Worm (Caenorhabditis elegans) whole organism, mixed stage, embryonic: ENCODE data around the gene B0478.3.

ENCODE experiments used
- M03D4.4 ChIP-seq: sonication (generic microtip); optimal IDR thresholded peaks from 2 replicates; lab custom pipeline; 2017; ENCODE audit warnings: mild to moderate bottlenecking, missing genetic modification characterization, missing compliant biosample characterization
- bed-3 ChIP-seq: fragments of 200-800 bp; sonication (Bioruptor generic); optimal IDR thresholded peaks from 3 replicates; lab custom pipeline; 2018; ENCODE audit warnings: mild to moderate bottlenecking, missing genetic modification characterization, moderate library complexity, missing compliant biosample characterization
- blmp-1 ChIP-seq: fragments of 150-350 bp; optimal IDR thresholded peaks from 2 replicates; lab custom pipeline; 2014; ENCODE audit warnings: missing biosample characterization, missing genetic modification characterization
- ceh-39 ChIP-seq: fragments of 150-350 bp; optimal IDR thresholded peaks from 2 replicates; lab custom pipeline; 2014; ENCODE audit warnings: missing biosample characterization, missing genetic modification characterization
- ceh-43 ChIP-seq: fragments of 200-800 bp; sonication (Bioruptor generic); optimal IDR thresholded peaks from 2 replicates; lab custom pipeline; 2018; ENCODE audit warnings: mild to moderate bottlenecking, missing genetic modification characterization, moderate library complexity, missing compliant biosample characterization
- ceh-83 ChIP-seq: fragments of 200-800 bp; sonication (Bioruptor generic); optimal IDR thresholded peaks from 2 replicates; lab custom pipeline; 2018; ENCODE audit warnings: mild to moderate bottlenecking, missing genetic modification characterization, missing compliant biosample characterization
- ces-1 ChIP-seq: fragments of 150-350 bp; optimal IDR thresholded peaks from 2 replicates; lab custom pipeline; 2014; ENCODE audit warnings: missing biosample characterization, missing genetic modification reagents, missing genetic modification characterization
- cnd-1 ChIP-seq: fragments of 200-800 bp; sonication (Bioruptor generic); optimal IDR thresholded peaks from 2 replicates; lab custom pipeline; 2018; ENCODE audit warnings: mild to moderate bottlenecking, missing genetic modification characterization, missing compliant biosample characterization
- drap-1 ChIP-seq: fragments of 200-800 bp; sonication (Bioruptor generic); optimal IDR thresholded peaks from 3 replicates; lab custom pipeline; 2018; ENCODE audit warnings: mild to moderate bottlenecking, missing genetic modification characterization, missing compliant biosample characterization
- elt-1 ChIP-seq: sonication (generic microtip); optimal IDR thresholded peaks from 2 replicates; lab custom pipeline; 2017; ENCODE audit warnings: missing genetic modification characterization, mild to moderate bottlenecking, missing compliant biosample characterization, antibody characterized with exemption, moderate library complexity, borderline replicate concordance; ENCODE audit not compliant: insufficient read depth
- elt-3 ChIP-seq: fragments of 150-350 bp; optimal IDR thresholded peaks from 2 replicates; lab custom pipeline; 2014; ENCODE audit warnings: missing biosample characterization, missing genetic modification characterization
- ham-2 ChIP-seq: fragments of 200-800 bp; sonication (Bioruptor generic); optimal IDR thresholded peaks from 2 replicates; lab custom pipeline; 2018; ENCODE audit warnings: mild to moderate bottlenecking, missing genetic modification characterization, missing compliant biosample characterization
- hlh-1 ChIP-seq: fragments of 150-350 bp; optimal IDR thresholded peaks from 2 replicates; lab custom pipeline; 2014; ENCODE audit warnings: missing biosample characterization, missing genetic modification reagents, missing genetic modification characterization
- lin-13 ChIP-seq: fragments of 150-350 bp; optimal IDR thresholded peaks from 2 replicates; lab custom pipeline; 2014; ENCODE audit warnings: missing biosample characterization, missing genetic modification characterization
- lin-32 ChIP-seq: fragments of 200-800 bp; sonication (Bioruptor generic); optimal IDR thresholded peaks from 2 replicates; lab custom pipeline; 2018; ENCODE audit warnings: mild to moderate bottlenecking, missing genetic modification characterization, missing compliant biosample characterization
- lsy-2 ChIP-seq: fragments of 150-350 bp; optimal IDR thresholded peaks from 2 replicates; lab custom pipeline; 2014; ENCODE audit warnings: missing biosample characterization, missing genetic modification characterization
- mab-5 ChIP-seq: fragments of 150-350 bp; optimal IDR thresholded peaks from 2 replicates; lab custom pipeline; 2014; ENCODE audit warnings: missing biosample characterization, missing genetic modification characterization
- mep-1 ChIP-seq: fragments of 150-350 bp; optimal IDR thresholded peaks from 2 replicates; lab custom pipeline; 2017; ENCODE audit warnings: missing biosample characterization, missing genetic modification reagents, missing genetic modification characterization, inconsistent platforms
- mls-2 ChIP-seq: sonication (generic microtip); optimal IDR thresholded peaks from 2 replicates; lab custom pipeline; 2016; ENCODE audit warnings: mild to moderate bottlenecking, missing genetic modification characterization, moderate library complexity, missing compliant biosample characterization
- nhr-12 ChIP-seq: fragments of 150-350 bp; optimal IDR thresholded peaks from 2 replicates; lab custom pipeline; 2014; ENCODE audit warnings: missing biosample characterization, missing genetic modification characterization
- nhr-2 ChIP-seq: fragments of 150-350 bp; optimal IDR thresholded peaks from 2 replicates; lab custom pipeline; 2014; ENCODE audit warnings: missing biosample characterization, missing genetic modification characterization
- nhr-237 ChIP-seq: fragments of 150-350 bp; optimal IDR thresholded peaks from 2 replicates; lab custom pipeline; 2014; ENCODE audit warnings: missing biosample characterization, missing genetic modification characterization
- nhr-76 ChIP-seq: sonication (generic microtip); optimal IDR thresholded peaks from 2 replicates; lab custom pipeline; 2017; ENCODE audit warnings: missing biosample characterization, missing genetic modification characterization
- snpc-4 ChIP-seq: fragments of 150-350 bp; optimal IDR thresholded peaks from 2 replicates; lab custom pipeline; 2014; ENCODE audit warnings: missing biosample characterization, missing genetic modification characterization
- tbx-8 ChIP-seq: fragments of 200-800 bp; sonication (Bioruptor generic); optimal IDR thresholded peaks from 2 replicates; lab custom pipeline; 2018; ENCODE audit warnings: mild to moderate bottlenecking, missing genetic modification characterization, moderate library complexity, missing compliant biosample characterization
- unc-62 ChIP-seq: fragments of 150-350 bp; optimal IDR thresholded peaks from 2 replicates; lab custom pipeline; 2014; ENCODE audit warnings: missing biosample characterization, missing genetic modification reagents, missing genetic modification characterization
- zip-8 ChIP-seq: fragments of 150-350 bp; optimal IDR thresholded peaks from 2 replicates; lab custom pipeline; 2014; ENCODE audit warnings: missing biosample characterization, missing genetic modification characterization
- ztf-11 ChIP-seq: fragments of 150-350 bp; optimal IDR thresholded peaks from 2 replicates; lab custom pipeline; 2014; ENCODE audit warnings: missing biosample characterization, missing genetic modification characterization

B0478.3 gene

ce11 chrIV:6974162-6974938 lies 9.9 kb upstream of the B0478.3 start:
- TF ChIP-seq nhr-12 (tag; lab: Kevin White, UChicago) (no peak), ceh-43 (GFP tag; lab: Kevin White, UChicago) (no peak), blmp-1 (no peak), lin-32 (GFP tag; lab: Kevin White, UChicago) (no peak), zip-8 (no peak), cnd-1 (tag; lab: Kevin White, UChicago) (no peak), mab-5 (tag; lab: Kevin White, UChicago) (no peak), nhr-237 (no peak), lsy-2 (no peak), drap-1 (GFP tag; lab: Kevin White, UChicago) (no peak), mep-1 (tag; lab: Kevin White, UChicago) (no peak)

- no peak for TF ChIP-seq ham-2 (GFP tag; lab: Kevin White, UChicago)
- no peak for TF ChIP-seq hlh-1
- TF ChIP-seq ceh-83 (GFP tag; lab: Kevin White, UChicago): no peak
- TF ChIP-seq nhr-12 (tag; lab: Kevin White, UChicago): no peak
- TF ChIP-seq mls-2 (tag; lab: Kevin White, UChicago): no peak
- no peak for TF ChIP-seq bed-3 (GFP tag; lab: Kevin White, UChicago)
- TF ChIP-seq lin-13 (tag; lab: Kevin White, UChicago): no peak
- no peak for TF ChIP-seq nhr-237
- TF ChIP-seq mep-1 (tag; lab: Kevin White, UChicago): no peak
- no peak for TF ChIP-seq elt-3
- TF ChIP-seq ceh-39 (tag; lab: Kevin White, UChicago): no peak
- no peak for TF ChIP-seq tbx-8 (GFP tag; lab: Kevin White, UChicago)
- no peak for TF ChIP-seq nhr-76 (tag; lab: Kevin White, UChicago)
- TF ChIP-seq nhr-2 (tag; lab: Kevin White, UChicago): no peak
- no peak for TF ChIP-seq elt-1 (tag; lab: Kevin White, UChicago)
- no peak for TF ChIP-seq snpc-4 (tag; lab: Kevin White, UChicago)
- no peak for TF ChIP-seq ztf-11 (tag; lab: Kevin White, UChicago)
These were observed 8.0 kb upstream of the B0478.3 start, which contains the start of gene nhr-249 for ce11 chrIV:6972427-6972826. Gene nhr-249 (minus strand): TSS chrIV:6972527.

- no peak for TF ChIP-seq lin-32 (GFP tag; lab: Kevin White, UChicago)
- TF ChIP-seq lin-13 (tag; lab: Kevin White, UChicago): no peak
- no peak for TF ChIP-seq nhr-76 (tag; lab: Kevin White, UChicago)
- no peak for TF ChIP-seq mls-2 (tag; lab: Kevin White, UChicago)
- no peak for TF ChIP-seq drap-1 (GFP tag; lab: Kevin White, UChicago)
- TF ChIP-seq ceh-43 (GFP tag; lab: Kevin White, UChicago): no peak
- no peak for TF ChIP-seq blmp-1
- no peak for TF ChIP-seq mab-5 (tag; lab: Kevin White, UChicago)
- TF ChIP-seq snpc-4 (tag; lab: Kevin White, UChicago): no peak
- no peak for TF ChIP-seq M03D4.4 (tag; lab: Kevin White, UChicago)
- TF ChIP-seq unc-62 (GFP tag; lab: Kevin White, UChicago): no peak
- TF ChIP-seq zip-8: no peak
- TF ChIP-seq, all 35 proteins: peak for 0
These were observed 6.8 kb upstream of the B0478.3 start, which contains the start of gene ZK381.62 for ce11 chrIV:6971213-6971612. Gene ZK381.62 (minus strand): TSS chrIV:6971313.

ce11 chrIV:6970271-6970670 lies 5.9 kb upstream of the B0478.3 start, which contains the start of gene ZK381.8:
Gene ZK381.8 (minus strand): TSS chrIV:6970371.
- no peak for TF ChIP-seq ceh-43 (GFP tag; lab: Kevin White, UChicago)
- no peak for TF ChIP-seq drap-1 (GFP tag; lab: Kevin White, UChicago)
- no peak for TF ChIP-seq lin-13 (tag; lab: Kevin White, UChicago)
- TF ChIP-seq blmp-1: no peak
- TF ChIP-seq ztf-11 (tag; lab: Kevin White, UChicago): no peak
- no peak for TF ChIP-seq ces-1
- TF ChIP-seq, all 35 proteins: peak for 0

ce11 chrIV:6965192-6965591 lies 784 bp upstream of the B0478.3 start, which contains the start of gene ZK381.2:
Gene ZK381.2 (plus strand): TSS chrIV:6965492.
- no peak for TF ChIP-seq tbx-8 (GFP tag; lab: Kevin White, UChicago)
- no peak for TF ChIP-seq bed-3 (GFP tag; lab: Kevin White, UChicago)
- TF ChIP-seq lin-13 (tag; lab: Kevin White, UChicago): no peak
- TF ChIP-seq nhr-237: no peak
